Worm (Caenorhabditis elegans): ENCODE results near the gene fbxa-208.

Gene fbxa-208

ce11 chrIII:1289139-1289538, 32.5 kb downstream of the fbxa-208 start:
- no peak for TF ChIP-seq unc-62 (GFP tag; optimal IDR thresholded peaks at IDR 0.05)
- TF ChIP-seq bed-3 (GFP tag; optimal IDR thresholded peaks at IDR 0.05): no peak
- TF ChIP-seq nhr-2 (tag; optimal IDR thresholded peaks at IDR 0.05): no peak
- no peak for TF ChIP-seq tbx-8 (GFP tag; optimal IDR thresholded peaks at IDR 0.05)
- no peak for TF ChIP-seq ham-2 (GFP tag; optimal IDR thresholded peaks at IDR 0.05)
- no peak for TF ChIP-seq ceh-39 (tag; optimal IDR thresholded peaks at IDR 0.05)
- TF ChIP-seq flh-1 (GFP tag; optimal IDR thresholded peaks at IDR 0.05): no peak
- no peak for TF ChIP-seq nhr-12 (tag; optimal IDR thresholded peaks at IDR 0.05)
- no peak for TF ChIP-seq ceh-83 (GFP tag; optimal IDR thresholded peaks at IDR 0.05)
- TF ChIP-seq nhr-28 (tag; optimal IDR thresholded peaks at IDR 0.05): no peak
- TF ChIP-seq unc-39 (tag; optimal IDR thresholded peaks at IDR 0.05): no peak
- TF ChIP-seq nhr-76 (tag; optimal IDR thresholded peaks at IDR 0.05): no peak
- no peak for TF ChIP-seq sem-2 (GFP tag; optimal IDR thresholded peaks at IDR 0.05)
- TF ChIP-seq drap-1 (GFP tag; optimal IDR thresholded peaks at IDR 0.05): no peak

ce11 chrIII:1293135-1293534, 36.5 kb downstream of the fbxa-208 start, which contains the start of gene fbxa-36:
TSS of gene fbxa-36 (minus strand) at chrIII:1293235.
- TF ChIP-seq nhr-76 (tag; optimal IDR thresholded peaks at IDR 0.05): no peak
- TF ChIP-seq zip-8 (tag; optimal IDR thresholded peaks at IDR 0.05): no peak
- TF ChIP-seq drap-1 (GFP tag; optimal IDR thresholded peaks at IDR 0.05): no peak
- no peak for TF ChIP-seq snpc-4 (tag; optimal IDR thresholded peaks at IDR 0.05)
- no peak for TF ChIP-seq ham-2 (GFP tag; optimal IDR thresholded peaks at IDR 0.05)
- TF ChIP-seq elt-3 (tag; optimal IDR thresholded peaks at IDR 0.05): no peak
- no peak for TF ChIP-seq M03D4.4 (tag; optimal IDR thresholded peaks at IDR 0.05)
- TF ChIP-seq ceh-83 (GFP tag; optimal IDR thresholded peaks at IDR 0.05): no peak
- TF ChIP-seq nhr-2 (tag; optimal IDR thresholded peaks at IDR 0.05): no peak
- TF ChIP-seq ztf-11 (tag; optimal IDR thresholded peaks at IDR 0.05): no peak
- no peak for TF ChIP-seq lsy-2 (tag; optimal IDR thresholded peaks at IDR 0.05)
- no peak for TF ChIP-seq mep-1 (tag; optimal IDR thresholded peaks at IDR 0.05)
- TF ChIP-seq bed-3 (GFP tag; optimal IDR thresholded peaks at IDR 0.05): no peak
- TF ChIP-seq elt-1 (tag; optimal IDR thresholded peaks at IDR 0.05; ENCODE audit: borderline replicate concordance, insufficient read depth): no peak
- TF ChIP-seq mls-2 (tag; optimal IDR thresholded peaks at IDR 0.05): no peak
- TF ChIP-seq unc-62 (GFP tag; optimal IDR thresholded peaks at IDR 0.05): no peak

- TF ChIP-seq sem-2 (GFP tag; optimal IDR thresholded peaks at IDR 0.05) (no peak), mab-5 (tag; optimal IDR thresholded peaks at IDR 0.05) (no peak), bed-3 (GFP tag; optimal IDR thresholded peaks at IDR 0.05) (no peak), ztf-11 (tag; optimal IDR thresholded peaks at IDR 0.05) (no peak), lsy-2 (tag; optimal IDR thresholded peaks at IDR 0.05) (no peak), elt-3 (tag; optimal IDR thresholded peaks at IDR 0.05) (no peak), unc-120 (tag; optimal IDR thresholded peaks at IDR 0.05; ENCODE audit: poor library complexity, severe bottlenecking) (no peak), nhr-2 (tag; optimal IDR thresholded peaks at IDR 0.05) (no peak), ceh-39 (tag; optimal IDR thresholded peaks at IDR 0.05) (no peak), nhr-76 (tag; optimal IDR thresholded peaks at IDR 0.05) (no peak), ces-1 (GFP tag; optimal IDR thresholded peaks at IDR 0.05) (no peak), blmp-1 (tag; optimal IDR thresholded peaks at IDR 0.05) (no peak), M03D4.4 (tag; optimal IDR thresholded peaks at IDR 0.05) (no peak), snpc-4 (tag; optimal IDR thresholded peaks at IDR 0.05) (no peak), elt-1 (tag; optimal IDR thresholded peaks at IDR 0.05; ENCODE audit: borderline replicate concordance, insufficient read depth) (no peak)
Measured at ce11 chrIII:1295149-1295716, 38.6 kb downstream of the fbxa-208 start, which contains the start of gene fbxa-35. TSS of gene fbxa-35 (plus strand) at chrIII:1295666.

- TF ChIP-seq pha-4 (tag; optimal IDR thresholded peaks at IDR 0.05) (no peak), zip-8 (tag; optimal IDR thresholded peaks at IDR 0.05) (no peak), lsy-2 (tag; optimal IDR thresholded peaks at IDR 0.05) (no peak), mls-2 (tag; optimal IDR thresholded peaks at IDR 0.05) (no peak), nhr-76 (tag; optimal IDR thresholded peaks at IDR 0.05) (no peak), mep-1 (tag; optimal IDR thresholded peaks at IDR 0.05) (no peak), nhr-12 (tag; optimal IDR thresholded peaks at IDR 0.05) (no peak), elt-1 (tag; optimal IDR thresholded peaks at IDR 0.05; ENCODE audit: borderline replicate concordance, insufficient read depth) (no peak), lin-13 (tag; optimal IDR thresholded peaks at IDR 0.05) (no peak)
Measured at ce11 chrIII:1297604-1298003, 41.0 kb downstream of the fbxa-208 start, which contains the start of gene fbxa-28. TSS of gene fbxa-28 (plus strand) at chrIII:1297904.

ce11 chrIII:1303414-1303813, 46.8 kb downstream of the fbxa-208 start, which contains the start of gene fbxa-75:
TSS of gene fbxa-75 (plus strand) at chrIII:1303714.
- TF ChIP-seq sem-2 (GFP tag; optimal IDR thresholded peaks at IDR 0.05): no peak
- no peak for TF ChIP-seq mab-5 (tag; optimal IDR thresholded peaks at IDR 0.05)
- TF ChIP-seq snpc-4 (tag; optimal IDR thresholded peaks at IDR 0.05): no peak
- TF ChIP-seq hlh-1 (tag; optimal IDR thresholded peaks at IDR 0.05): no peak
- TF ChIP-seq ham-2 (GFP tag; optimal IDR thresholded peaks at IDR 0.05): no peak
- TF ChIP-seq blmp-1 (tag; optimal IDR thresholded peaks at IDR 0.05): no peak
- no peak for TF ChIP-seq lin-32 (GFP tag; optimal IDR thresholded peaks at IDR 0.05)
- no peak for TF ChIP-seq lsy-2 (tag; optimal IDR thresholded peaks at IDR 0.05)
- TF ChIP-seq flh-1 (GFP tag; optimal IDR thresholded peaks at IDR 0.05): no peak
- no peak for TF ChIP-seq ceh-43 (GFP tag; optimal IDR thresholded peaks at IDR 0.05)
- TF ChIP-seq sptf-1 (tag; optimal IDR thresholded peaks at IDR 0.05): no peak
- no peak for TF ChIP-seq unc-62 (GFP tag; optimal IDR thresholded peaks at IDR 0.05)
